Fruit fly (Drosophila melanogaster) whole organism, embryonic: ENCODE measurements around the gene Npc2f.

Experiments
- Aef1 ChIP-seq: fragments of 200-800 bp; sonication (Bioruptor generic); IDR thresholded peaks from 3 replicates; pipeline ENCODE4 v1.3.6; 2022; ENCODE audit warnings: missing biosample characterization, missing genetic modification characterization
- Bgb ChIP-seq: fragments of 200-800 bp; sonication (Bioruptor generic); IDR thresholded peaks from 2 replicates; pipeline ENCODE4 v1.3.6; 2022; ENCODE audit warnings: missing biosample characterization, missing genetic modification characterization; ENCODE audit not compliant: partially characterized antibody
- BtbVII ChIP-seq: fragments of 200-800 bp; sonication (Bioruptor generic); optimal IDR thresholded peaks from 3 replicates; lab custom pipeline; 2017; ENCODE audit warnings: missing biosample characterization, mild to moderate bottlenecking, missing genetic modification characterization
- CG10979 ChIP-seq: fragments of 200-800 bp; sonication (Bioruptor generic); optimal IDR thresholded peaks from 2 replicates; lab custom pipeline; 2018; ENCODE audit warnings: missing biosample characterization, mild to moderate bottlenecking, missing genetic modification characterization, moderate library complexity
- CG11247 ChIP-seq: fragments of 200-800 bp; sonication (Bioruptor generic); IDR thresholded peaks from 2 replicates; pipeline ENCODE4 v1.3.6; 2022; ENCODE audit warnings: missing biosample characterization, missing genetic modification characterization
- CG11696 ChIP-seq: fragments of 200-800 bp; sonication (Bioruptor generic); IDR thresholded peaks from 2 replicates; pipeline ENCODE4 v1.3.6; 2022; ENCODE audit warnings: missing biosample characterization, missing genetic modification characterization
- CG11723 ChIP-seq: fragments of 200-800 bp; sonication (Bioruptor generic); optimal IDR thresholded peaks from 2 replicates; lab custom pipeline; 2017; ENCODE audit warnings: missing biosample characterization, mild to moderate bottlenecking, missing genetic modification characterization
- CG12236 ChIP-seq: fragments of 200-800 bp; sonication (Bioruptor generic); optimal IDR thresholded peaks from 2 replicates; lab custom pipeline; 2016; ENCODE audit warnings: missing biosample characterization, missing genetic modification characterization
- CG1233 ChIP-seq: fragments of 200-800 bp; sonication (Bioruptor generic); optimal IDR thresholded peaks from 4 replicates; lab custom pipeline; 2018; ENCODE audit warnings: missing biosample characterization, mild to moderate bottlenecking, missing genetic modification characterization
- CG13296 ChIP-seq: fragments of 200-800 bp; sonication (Bioruptor generic); optimal IDR thresholded peaks from 3 replicates; lab custom pipeline; 2018; ENCODE audit warnings: missing biosample characterization, mild to moderate bottlenecking, missing genetic modification characterization
- CG14014 ChIP-seq: fragments of 200-800 bp; sonication (Bioruptor generic); IDR thresholded peaks from 2 replicates; pipeline ENCODE4 v1.3.6; 2022; ENCODE audit warnings: missing biosample characterization, missing genetic modification characterization
- CG1603 ChIP-seq: fragments of 200-800 bp; sonication (Bioruptor generic); optimal IDR thresholded peaks from 2 replicates; lab custom pipeline; 2019; ENCODE audit warnings: missing biosample characterization, mild to moderate bottlenecking, missing genetic modification characterization, moderate library complexity
- CG17186 ChIP-seq: fragments of 200-800 bp; sonication (Bioruptor generic); optimal IDR thresholded peaks from 3 replicates; lab custom pipeline; 2017; ENCODE audit warnings: missing biosample characterization, missing genetic modification reagents, missing genetic modification characterization
- CG4617 ChIP-seq: fragments of 200-800 bp; sonication (Bioruptor generic); optimal IDR thresholded peaks from 3 replicates; lab custom pipeline; 2016; ENCODE audit warnings: missing biosample characterization, missing genetic modification characterization, borderline replicate concordance
- CG4730 ChIP-seq: fragments of 200-800 bp; sonication (Bioruptor generic); IDR thresholded peaks from 2 replicates; pipeline ENCODE4 v1.3.6; 2022; ENCODE audit warnings: missing biosample characterization, missing genetic modification characterization
- CG5245 ChIP-seq: fragments of 200-800 bp; sonication (Bioruptor generic); optimal IDR thresholded peaks from 3 replicates; lab custom pipeline; 2016; ENCODE audit warnings: missing biosample characterization, missing genetic modification characterization
- CG6813 ChIP-seq: fragments of 200-800 bp; sonication (Bioruptor generic); optimal IDR thresholded peaks from 2 replicates; lab custom pipeline; 2017; ENCODE audit warnings: missing biosample characterization, missing genetic modification characterization, mild to moderate bottlenecking, moderate library complexity, missing genetic modification reagents
- CG7839 ChIP-seq: fragments of 200-800 bp; sonication (Bioruptor generic); optimal IDR thresholded peaks from 3 replicates; lab custom pipeline; 2018; ENCODE audit warnings: missing biosample characterization, mild to moderate bottlenecking, missing genetic modification characterization, moderate library complexity
- CG7987 ChIP-seq: fragments of 200-800 bp; sonication (Bioruptor generic); optimal IDR thresholded peaks from 2 replicates; lab custom pipeline; 2018; ENCODE audit warnings: missing biosample characterization, mild to moderate bottlenecking, missing genetic modification characterization, moderate library complexity
- CG9215 ChIP-seq: fragments of 200-800 bp; sonication (Bioruptor generic); IDR thresholded peaks from 2 replicates; pipeline ENCODE4 v1.3.6; 2022; ENCODE audit warnings: missing biosample characterization, missing genetic modification characterization
- Deaf1 ChIP-seq: fragments of 200-800 bp; optimal IDR thresholded peaks from 3 replicates; lab custom pipeline; 2019; ENCODE audit warnings: missing biosample characterization, mild to moderate bottlenecking, missing genetic modification characterization, moderate library complexity
- Dek ChIP-seq: fragments of 200-800 bp; sonication (Bioruptor generic); optimal IDR thresholded peaks from 3 replicates; lab custom pipeline; 2019; ENCODE audit warnings: missing biosample characterization, mild to moderate bottlenecking, missing genetic modification characterization, moderate library complexity
- Dll ChIP-seq: fragments of 200-800 bp; sonication (Bioruptor generic); IDR thresholded peaks from 4 replicates; pipeline ENCODE4 v1.3.6; 2022; ENCODE audit warnings: missing biosample characterization, missing genetic modification characterization; ENCODE audit not compliant: partially characterized antibody
- E2f2 ChIP-seq: fragments of 200-800 bp; sonication (Bioruptor generic); IDR thresholded peaks from 2 replicates; pipeline ENCODE4 v1.3.6; 2022; ENCODE audit warnings: missing biosample characterization, missing genetic modification characterization
- ERR ChIP-seq: fragments of 200-800 bp; sonication (Bioruptor generic); optimal IDR thresholded peaks from 2 replicates; lab custom pipeline; 2016; ENCODE audit warnings: missing biosample characterization, missing genetic modification characterization
- Ets65A ChIP-seq: fragments of 200-800 bp; sonication (Bioruptor generic); peaks from one replicate; lab custom pipeline; 2016; ENCODE audit warnings: missing biosample characterization, missing genetic modification characterization
- GATAe ChIP-seq: fragments of 200-800 bp; sonication (Bioruptor generic); conservative IDR thresholded peaks from 2 replicates; pipeline ENCODE4 v1.3.6; 2022; ENCODE audit warnings: missing biosample characterization, missing genetic modification characterization
- Sin3A ChIP-seq: fragments of >200 bp; optimal IDR thresholded peaks from 2 replicates; lab custom pipeline; 2018
- Tbp ChIP-seq: fragments of >200 bp; optimal IDR thresholded peaks from 2 replicates; lab custom pipeline; 2018; ENCODE audit warnings: missing biosample characterization, missing genetic modification characterization
- abd-A ChIP-seq: fragments of 200-800 bp; sonication (Bioruptor generic); optimal IDR thresholded peaks from 3 replicates; lab custom pipeline; 2019; ENCODE audit warnings: missing biosample characterization, mild to moderate bottlenecking, missing genetic modification characterization, moderate library complexity
- amos ChIP-seq: fragments of 200-800 bp; sonication (Bioruptor generic); IDR thresholded peaks from 2 replicates; pipeline ENCODE4 v1.3.6; 2022; ENCODE audit warnings: missing biosample characterization, missing genetic modification characterization; ENCODE audit not compliant: partially characterized antibody
- cad ChIP-seq: fragments of >200 bp; optimal IDR thresholded peaks from 2 replicates; lab custom pipeline; 2017; ENCODE audit warnings: missing biosample characterization, missing genetic modification characterization
- chm ChIP-seq: fragments of 200-800 bp; sonication (Bioruptor generic); IDR thresholded peaks from 2 replicates; pipeline ENCODE4 v1.3.6; 2022; ENCODE audit warnings: missing biosample characterization, missing genetic modification characterization
- crc ChIP-seq: fragments of 200-800 bp; sonication (Bioruptor generic); optimal IDR thresholded peaks from 2 replicates; lab custom pipeline; 2016; ENCODE audit warnings: missing biosample characterization, missing genetic modification characterization
- dmrt11E ChIP-seq: fragments of 200-800 bp; sonication (Bioruptor generic); optimal IDR thresholded peaks from 3 replicates; lab custom pipeline; 2018; ENCODE audit warnings: missing biosample characterization, mild to moderate bottlenecking, missing genetic modification characterization, moderate library complexity
- ems ChIP-seq: fragments of 200-800 bp; sonication (Bioruptor generic); optimal IDR thresholded peaks from 3 replicates; lab custom pipeline; 2016; ENCODE audit warnings: missing biosample characterization, missing genetic modification characterization
- fd64A ChIP-seq: fragments of 200-800 bp; sonication (Bioruptor generic); optimal IDR thresholded peaks from 3 replicates; lab custom pipeline; 2018; ENCODE audit warnings: missing biosample characterization, mild to moderate bottlenecking, missing genetic modification characterization
- fru ChIP-seq: fragments of >200 bp; optimal IDR thresholded peaks from 2 replicates; lab custom pipeline; 2017
- gce ChIP-seq: fragments of 200-800 bp; sonication (Bioruptor generic); IDR thresholded peaks from 3 replicates; pipeline ENCODE4 v1.3.6; 2022; ENCODE audit warnings: missing biosample characterization, missing genetic modification characterization
- gsb ChIP-seq: fragments of 200-800 bp; sonication (Bioruptor generic); IDR thresholded peaks from 2 replicates; pipeline ENCODE4 v1.3.6; 2022; ENCODE audit warnings: missing biosample characterization, missing genetic modification characterization
- hb ChIP-seq: fragments of 200-800 bp; sonication (Bioruptor generic); IDR thresholded peaks from 3 replicates; pipeline ENCODE4 v1.3.6; 2022; ENCODE audit warnings: missing biosample characterization, missing genetic modification characterization; ENCODE audit not compliant: partially characterized antibody
- jumu ChIP-seq: fragments of 200-800 bp; sonication (Bioruptor generic); optimal IDR thresholded peaks from 3 replicates; lab custom pipeline; 2016; ENCODE audit warnings: missing biosample characterization, missing genetic modification characterization
- knrl ChIP-seq: fragments of 200-800 bp; sonication (Bioruptor generic); IDR thresholded peaks from 3 replicates; pipeline ENCODE4 v1.3.6; 2022; ENCODE audit warnings: missing biosample characterization, missing genetic modification characterization; ENCODE audit not compliant: partially characterized antibody
- lilli ChIP-seq: fragments of 200-800 bp; sonication (Bioruptor generic); optimal IDR thresholded peaks from 3 replicates; lab custom pipeline; 2016; ENCODE audit warnings: missing biosample characterization, missing genetic modification characterization
- pros ChIP-seq: fragments of 200-800 bp; sonication (Bioruptor generic); optimal IDR thresholded peaks from 3 replicates; lab custom pipeline; 2019; ENCODE audit warnings: missing biosample characterization, mild to moderate bottlenecking, missing genetic modification characterization, moderate library complexity
- repo ChIP-seq: fragments of 200-800 bp; sonication (Bioruptor generic); optimal IDR thresholded peaks from 2 replicates; lab custom pipeline; 2016; ENCODE audit warnings: missing biosample characterization, missing genetic modification characterization
- slou ChIP-seq: fragments of 200-800 bp; sonication (Bioruptor generic); optimal IDR thresholded peaks from 3 replicates; lab custom pipeline; 2016; ENCODE audit warnings: missing biosample characterization, missing genetic modification characterization
- sob ChIP-seq: fragments of 200-800 bp; sonication (Bioruptor generic); IDR thresholded peaks from 2 replicates; pipeline ENCODE4 v1.3.6; 2022; ENCODE audit warnings: missing biosample characterization, missing genetic modification characterization
- stwl ChIP-seq: fragments of 200-800 bp; sonication (Bioruptor generic); optimal IDR thresholded peaks from 3 replicates; lab custom pipeline; 2018; ENCODE audit warnings: missing biosample characterization, mild to moderate bottlenecking, missing genetic modification characterization, moderate library complexity
- tll ChIP-seq, 2 experiments: fragments of 200-800 bp in 1 of 2; fragments of >200 bp in 1 of 2; sonication (Bioruptor generic) in 1 of 2; optimal IDR thresholded peaks; 2 replicates each; lab custom pipeline; 2017 to 2019; ENCODE audit warnings: missing biosample characterization in 2 of 2, missing genetic modification characterization in 2 of 2, mild to moderate bottlenecking in 1 of 2, moderate library complexity in 1 of 2
- tna ChIP-seq: fragments of 200-800 bp; sonication (Bioruptor generic); IDR thresholded peaks from 2 replicates; pipeline ENCODE4 v1.3.6; 2022; ENCODE audit warnings: missing biosample characterization, missing genetic modification characterization; ENCODE audit not compliant: partially characterized antibody
- trem ChIP-seq: fragments of 200-800 bp; optimal IDR thresholded peaks from 3 replicates; lab custom pipeline; 2019; ENCODE audit warnings: missing biosample characterization, mild to moderate bottlenecking, missing genetic modification characterization, moderate library complexity

Npc2f gene

DNA sequence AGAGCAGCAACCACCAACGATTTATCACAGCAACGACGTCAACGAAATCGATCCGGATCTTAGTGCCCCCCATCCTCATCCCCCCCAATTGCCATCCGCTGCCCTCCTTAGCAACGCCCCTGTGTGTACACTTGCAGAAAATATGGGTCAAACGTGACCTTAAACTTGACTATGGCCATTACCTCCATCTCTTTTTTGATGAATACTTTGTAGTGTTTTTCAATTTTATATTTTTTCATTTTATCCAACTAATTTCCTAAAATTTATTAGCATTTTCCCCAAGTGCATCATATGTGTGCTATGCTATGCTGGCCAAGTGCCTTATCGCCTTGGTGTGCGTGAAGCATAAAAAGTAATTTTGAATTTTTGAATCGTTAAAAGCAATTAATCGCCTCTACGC lies 5.3 kb downstream of the Npc2f start (continued):
- peak; percentile 25 for TF ChIP-seq CG1603 (tag; lab: Kevin White, UChicago)
- no peak for TF ChIP-seq CG14014 (GFP tag; lab: Robert Waterston, UW)
- no peak for TF ChIP-seq tll (GFP tag; optimal IDR thresholded peaks at IDR 0.05; lab: Kevin White, UChicago)
- TF ChIP-seq trem (tag; lab: Kevin White, UChicago), result no peak
- no peak for TF ChIP-seq pros (GFP tag; lab: Kevin White, UChicago)
- TF ChIP-seq chm (GFP tag; lab: Robert Waterston, UW), result no peak
- no peak for TF ChIP-seq Ets65A
- peak; percentile 18 for TF ChIP-seq CG5245 (GFP tag; lab: Kevin White, UChicago)
- no peak for TF ChIP-seq BtbVII
- TF ChIP-seq GATAe, result no peak
- TF ChIP-seq Bgb (GFP tag; lab: Robert Waterston, UW), result no peak
- peak; percentile 58 for TF ChIP-seq CG10979
- no peak for TF ChIP-seq CG6813 (GFP tag; lab: Kevin White, UChicago)
- TF ChIP-seq abd-A, result no peak
- TF ChIP-seq Deaf1, result no peak
- TF ChIP-seq Sin3A (lab: Kevin White, UChicago), result no peak
- no peak for TF ChIP-seq Dek (tag; lab: Kevin White, UChicago)
- no peak for TF ChIP-seq cad (GFP tag; lab: Kevin White, UChicago)
- no peak for TF ChIP-seq sob
- no peak for TF ChIP-seq fru (lab: Kevin White, UChicago)
- TF ChIP-seq CG11723 (GFP tag; lab: Kevin White, UChicago), result no peak
- TF ChIP-seq CG12236, result no peak
- TF ChIP-seq CG9215 (GFP tag; lab: Robert Waterston, UW), result no peak
- TF ChIP-seq CG1233, result no peak
- TF ChIP-seq CG4730, result 0 out of 2 replicates have a peak, but pooled peaks have one; percentile 19
- no peak for TF ChIP-seq amos (GFP tag; lab: Robert Waterston, UW)
- no peak for TF ChIP-seq lilli (GFP tag; lab: Kevin White, UChicago)
- no peak for TF ChIP-seq tna (GFP tag; lab: Robert Waterston, UW)
- TF ChIP-seq repo (GFP tag; lab: Kevin White, UChicago), result no peak
- TF ChIP-seq CG4617 (GFP tag; lab: Kevin White, UChicago), result no peak
- TF ChIP-seq gsb (GFP tag; lab: Robert Waterston, UW), result no peak
- TF ChIP-seq CG11696 (GFP tag; lab: Robert Waterston, UW), result no peak
- no peak for TF ChIP-seq Dll (GFP tag; lab: Robert Waterston, UW)
- TF ChIP-seq hb (GFP tag; lab: Robert Waterston, UW), result no peak
- TF ChIP-seq knrl (GFP tag; lab: Robert Waterston, UW), result no peak
- TF ChIP-seq slou, result no peak
- peak; percentile 0 for TF ChIP-seq ems
- TF ChIP-seq stwl (tag; lab: Kevin White, UChicago), result no peak
- TF ChIP-seq crc, result no peak
- peak; percentile 43 for TF ChIP-seq CG7839
- TF ChIP-seq fd64A, result no peak
- TF ChIP-seq CG13296 (GFP tag; lab: Kevin White, UChicago), result no peak
- no peak for TF ChIP-seq Tbp
- no peak for TF ChIP-seq E2f2 (GFP tag; lab: Robert Waterston, UW)
- TF ChIP-seq CG17186 (GFP tag; lab: Kevin White, UChicago), result no peak
- 0 out of 2 replicates have a peak, but pooled peaks have one; percentile 14 for TF ChIP-seq CG11247 (GFP tag; lab: Robert Waterston, UW)
- TF ChIP-seq gce, result no peak
- TF ChIP-seq ERR (GFP tag; lab: Kevin White, UChicago), result no peak
- no peak for TF ChIP-seq jumu (GFP tag; lab: Kevin White, UChicago)
- TF ChIP-seq Aef1 (GFP tag; lab: Robert Waterston, UW), result no peak
- no peak for TF ChIP-seq CG7987 (GFP tag; lab: Kevin White, UChicago)
- peak; percentile 23 for TF ChIP-seq dmrt11E (tag; lab: Kevin White, UChicago)
